Worm (Caenorhabditis elegans) whole organism, L2 larva: ENCODE measurements around the gene gpcp-1.

Source experiments
- dmd-4 ChIP-seq: sonication (generic microtip); optimal IDR thresholded peaks from 2 replicates; lab custom pipeline; 2017; ENCODE audit warnings: missing biosample characterization, missing genetic modification characterization
- gmeb-1 ChIP-seq: fragments of 150-350 bp; optimal IDR thresholded peaks from 2 replicates; lab custom pipeline; 2014; ENCODE audit warnings: missing biosample characterization, missing genetic modification characterization
- lin-39 ChIP-seq: fragments of 150-350 bp; optimal IDR thresholded peaks from 2 replicates; lab custom pipeline; 2014; ENCODE audit warnings: missing biosample characterization, missing genetic modification reagents, missing genetic modification characterization
- lsy-2 ChIP-seq, 2 experiments: fragments of 150-350 bp in 1 of 2; sonication (generic microtip) in 1 of 2; optimal IDR thresholded peaks; 2 replicates each; lab custom pipeline; 2014 to 2017; ENCODE audit warnings: missing biosample characterization in 2 of 2, missing genetic modification characterization in 2 of 2
- nhr-6 ChIP-seq: fragments of 150-350 bp; optimal IDR thresholded peaks from 2 replicates; lab custom pipeline; 2014; ENCODE audit warnings: missing biosample characterization, missing genetic modification characterization
- nhr-77 ChIP-seq: fragments of 150-350 bp; optimal IDR thresholded peaks from 2 replicates; lab custom pipeline; 2014; ENCODE audit warnings: missing biosample characterization, missing genetic modification characterization
- sma-3 ChIP-seq: sonication (generic microtip); optimal IDR thresholded peaks from 2 replicates; lab custom pipeline; 2016; ENCODE audit warnings: missing genetic modification reagents, missing genetic modification characterization, missing compliant biosample characterization
- snpc-4 ChIP-seq: fragments of 150-350 bp; optimal IDR thresholded peaks from 2 replicates; lab custom pipeline; 2014; ENCODE audit warnings: missing biosample characterization, missing genetic modification characterization
- unc-55 ChIP-seq: fragments of 150-350 bp; sonication (generic microtip); optimal IDR thresholded peaks from 3 replicates; lab custom pipeline; 2014; ENCODE audit warnings: missing biosample characterization, missing genetic modification reagents, missing genetic modification characterization
- zag-1 ChIP-seq: fragments of 150-350 bp; optimal IDR thresholded peaks from 2 replicates; lab custom pipeline; 2014; ENCODE audit warnings: missing biosample characterization, missing genetic modification characterization
- ztf-11 ChIP-seq: sonication (generic microtip); optimal IDR thresholded peaks from 2 replicates; lab custom pipeline; 2017; ENCODE audit warnings: missing biosample characterization, missing genetic modification characterization

ce11 chrX:3101562-3101961 lies 8.9 kb downstream of the gpcp-1 start:
- TF ChIP-seq nhr-77 (tag; lab: Kevin White, UChicago): no peak
- TF ChIP-seq zag-1 (tag; lab: Kevin White, UChicago): no peak
- TF ChIP-seq dmd-4 (tag; lab: Kevin White, UChicago): no peak
- TF ChIP-seq nhr-6: no peak
- no peak for TF ChIP-seq snpc-4
- no peak for TF ChIP-seq sma-3 (GFP tag; lab: Kevin White, UChicago)
- no peak for TF ChIP-seq ztf-11
- TF ChIP-seq unc-55 (GFP tag; lab: Kevin White, UChicago): no peak
- no peak for TF ChIP-seq gmeb-1 (tag; lab: Kevin White, UChicago)
- no peak for TF ChIP-seq lsy-2 (tag; optimal IDR thresholded peaks at IDR 0.05; lab: Kevin White, UChicago)
- TF ChIP-seq lin-39 (tag; lab: Kevin White, UChicago): no peak
